Worm (Caenorhabditis elegans): ENCODE data around the gene K01H12.4.

The K01H12.4 gene

DNA sequence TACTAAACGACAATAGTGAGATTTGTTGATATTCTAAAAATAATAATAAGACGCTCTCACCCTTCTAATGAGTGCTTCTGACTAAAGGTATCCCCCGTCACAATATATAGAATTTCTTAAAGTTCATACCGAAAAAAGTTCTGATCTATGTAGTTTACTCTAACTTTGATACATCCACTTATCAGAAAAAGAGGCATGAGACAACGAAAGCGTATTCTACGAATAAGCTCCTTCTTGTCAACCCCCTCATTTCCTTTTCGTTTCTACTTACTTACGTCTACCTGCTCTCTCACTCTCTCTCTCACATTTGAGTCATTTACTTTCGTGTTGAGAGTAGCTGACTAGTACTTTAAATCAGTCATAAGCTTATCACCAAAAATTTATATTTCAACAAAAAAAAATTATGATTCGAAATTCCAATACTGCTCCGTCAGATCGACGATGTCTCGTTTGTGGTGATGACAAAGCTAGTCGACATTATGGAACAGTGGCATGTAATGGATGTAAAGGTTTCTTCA lies 12.6 kb downstream of the K01H12.4 start:
- peak; percentile 96 for TF ChIP-seq fkh-8 (tag; optimal IDR thresholded peaks at IDR 0.05)
- peak; percentile 84 for TF ChIP-seq nhr-71 (tag; optimal IDR thresholded peaks at IDR 0.05)
- peak; percentile 29 for TF ChIP-seq lin-14 (GFP tag; optimal IDR thresholded peaks at IDR 0.05)
- TF ChIP-seq swsn-7 (tag; optimal IDR thresholded peaks at IDR 0.05): peak; percentile 14
- peak; percentile 9 for TF ChIP-seq sox-4 (tag; optimal IDR thresholded peaks at IDR 0.05)
- peak; percentile 69 for TF ChIP-seq dsc-1 (tag; optimal IDR thresholded peaks at IDR 0.05)
- peak; percentile 54 for TF ChIP-seq pax-3 (tag; optimal IDR thresholded peaks at IDR 0.05)
- TF ChIP-seq efl-1 (optimal IDR thresholded peaks at IDR 0.05): no peak
- no peak for TF ChIP-seq efl-1 (GFP tag; optimal IDR thresholded peaks at IDR 0.05 in 1 of 2)
- no peak for TF ChIP-seq mdl-1 (tag; optimal IDR thresholded peaks at IDR 0.05)
- peak in 1 of 2 experiments; percentile 15 for TF ChIP-seq lsy-2 (tag; optimal IDR thresholded peaks at IDR 0.05)
- no peak for TF ChIP-seq dpl-1 (GFP tag; optimal IDR thresholded peaks at IDR 0.05)
- TF ChIP-seq ces-1 (GFP tag; optimal IDR thresholded peaks at IDR 0.05): no peak
- TF ChIP-seq nhr-47 (tag; optimal IDR thresholded peaks at IDR 0.05): peak; percentile 57

DNA sequence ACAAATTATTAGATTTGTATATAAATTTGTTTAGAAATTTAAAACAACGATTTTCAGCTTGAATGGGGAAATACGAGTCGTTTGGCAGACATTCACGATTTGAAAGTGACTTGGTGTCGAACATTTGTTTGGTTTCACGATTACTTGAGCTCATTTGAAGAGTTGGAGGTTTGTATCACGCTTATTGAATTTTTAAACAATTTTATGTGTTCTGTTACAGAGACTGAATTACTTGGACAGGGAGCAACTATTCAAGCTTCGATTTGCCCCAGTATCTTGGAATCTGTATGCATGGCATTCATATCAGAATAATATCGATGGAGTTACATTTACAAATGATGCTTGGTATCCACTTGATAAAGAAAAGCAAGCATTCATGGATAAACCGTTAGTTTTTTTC lies 14.3 kb downstream of the K01H12.4 start:
- no peak for TF ChIP-seq zag-1 (tag; optimal IDR thresholded peaks at IDR 0.05)
- no peak for TF ChIP-seq vab-15 (tag; optimal IDR thresholded peaks at IDR 0.05)
- TF ChIP-seq nhr-237 (tag; optimal IDR thresholded peaks at IDR 0.05): no peak
- no peak for TF ChIP-seq zip-4 (GFP tag; optimal IDR thresholded peaks at IDR 0.05)
- no peak for TF ChIP-seq fkh-4 (tag; optimal IDR thresholded peaks at IDR 0.05; ENCODE audit: borderline replicate concordance)
- TF ChIP-seq lin-15B (tag; optimal IDR thresholded peaks at IDR 0.05): no peak
- TF ChIP-seq tlp-1 (tag; optimal IDR thresholded peaks at IDR 0.05): no peak

- TF ChIP-seq ceh-63 (GFP tag; optimal IDR thresholded peaks at IDR 0.05) (no peak), ama-1 (optimal IDR thresholded peaks at IDR 0.05) (no peak), ceh-88 (GFP tag; IDR thresholded peaks at IDR 0.05) (no peak), swsn-7 (tag; optimal IDR thresholded peaks at IDR 0.05) (no peak), jun-1 (tag; optimal IDR thresholded peaks at IDR 0.05) (no peak)
Measured at ce11 chrIV:9728376-9728775, 15.5 kb downstream of the K01H12.4 start, which contains the start of gene nhr-100. TSS of gene nhr-100 (plus strand) at chrIV:9728676.

ce11 chrIV:9733904-9734303 lies 21.0 kb downstream of the K01H12.4 start:
- no peak for TF ChIP-seq mep-1 (tag; optimal IDR thresholded peaks at IDR 0.05)
- TF ChIP-seq nhr-47 (tag; optimal IDR thresholded peaks at IDR 0.05): no peak
- TF ChIP-seq lsy-2 (tag; optimal IDR thresholded peaks at IDR 0.05): no peak
- TF ChIP-seq ztf-11 (tag; optimal IDR thresholded peaks at IDR 0.05): no peak
- no peak for TF ChIP-seq fkh-4 (tag; optimal IDR thresholded peaks at IDR 0.05; ENCODE audit: borderline replicate concordance)
- no peak for TF ChIP-seq tbx-2 (tag; optimal IDR thresholded peaks at IDR 0.05)
- TF ChIP-seq ceh-63 (GFP tag; optimal IDR thresholded peaks at IDR 0.05): no peak
- no peak for TF ChIP-seq swsn-7 (tag; optimal IDR thresholded peaks at IDR 0.05)

DNA sequence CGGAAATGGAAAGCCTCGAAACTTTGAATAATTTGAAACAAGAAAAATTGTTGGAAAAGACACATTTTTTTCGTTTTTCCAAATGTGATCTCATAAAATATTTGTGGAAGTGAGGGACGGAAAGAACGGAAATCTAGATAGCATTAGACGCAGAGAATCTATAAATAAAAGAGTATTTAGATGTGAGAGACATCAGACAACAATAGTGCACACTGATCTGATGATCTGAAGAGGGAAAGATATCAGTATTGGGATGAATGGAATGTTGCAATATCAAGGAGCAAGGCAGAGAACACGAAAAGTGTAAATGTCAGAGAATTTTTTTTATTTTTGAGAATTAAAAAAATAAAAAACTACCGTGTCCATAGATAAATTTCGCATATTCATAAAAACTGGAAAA lies 22.0 kb downstream of the K01H12.4 start:
- TF ChIP-seq nhr-85 (tag) (no peak), nhr-71 (tag; optimal IDR thresholded peaks at IDR 0.05) (peak; percentile 1), hpl-2 (GFP tag; optimal IDR thresholded peaks at IDR 0.05) (no peak), ceh-90 (tag; optimal IDR thresholded peaks at IDR 0.05) (no peak), egl-13 (tag; optimal IDR thresholded peaks at IDR 0.05) (no peak), mef-2 (tag; optimal IDR thresholded peaks at IDR 0.05) (no peak), rnt-1 (tag; optimal IDR thresholded peaks at IDR 0.05) (peak; percentile 10), aha-1 (tag; optimal IDR thresholded peaks at IDR 0.05) (no peak), zip-4 (GFP tag; optimal IDR thresholded peaks at IDR 0.05) (no peak), lin-14 (GFP tag; optimal IDR thresholded peaks at IDR 0.05) (peak; percentile 50), mep-1 (tag; optimal IDR thresholded peaks at IDR 0.05) (peak; percentile 1), lsy-2 (tag; optimal IDR thresholded peaks at IDR 0.05) (peak in 1 of 2 experiments; percentile 14), efl-1 (optimal IDR thresholded peaks at IDR 0.05) (peak in 1 of 2 experiments; percentile 17), efl-1 (GFP tag; optimal IDR thresholded peaks at IDR 0.05 in 1 of 2) (no peak)

All from whole organism, L1 larva.